Worm (Caenorhabditis elegans) whole organism, mixed stage, embryonic: Measurements from ENCODE around the gene T01C8.2.

ENCODE experiments used
- bed-3 ChIP-seq: fragments of 200-800 bp; sonication (Bioruptor generic); optimal IDR thresholded peaks from 3 replicates; lab custom pipeline; 2018; ENCODE audit warnings: mild to moderate bottlenecking, missing genetic modification characterization, moderate library complexity, missing compliant biosample characterization
- blmp-1 ChIP-seq: fragments of 150-350 bp; optimal IDR thresholded peaks from 2 replicates; lab custom pipeline; 2014; ENCODE audit warnings: missing biosample characterization, missing genetic modification characterization
- ceh-43 ChIP-seq: fragments of 200-800 bp; sonication (Bioruptor generic); optimal IDR thresholded peaks from 2 replicates; lab custom pipeline; 2018; ENCODE audit warnings: mild to moderate bottlenecking, missing genetic modification characterization, moderate library complexity, missing compliant biosample characterization
- ces-1 ChIP-seq: fragments of 150-350 bp; optimal IDR thresholded peaks from 2 replicates; lab custom pipeline; 2014; ENCODE audit warnings: missing biosample characterization, missing genetic modification reagents, missing genetic modification characterization
- cnd-1 ChIP-seq: fragments of 200-800 bp; sonication (Bioruptor generic); optimal IDR thresholded peaks from 2 replicates; lab custom pipeline; 2018; ENCODE audit warnings: mild to moderate bottlenecking, missing genetic modification characterization, missing compliant biosample characterization
- elt-1 ChIP-seq: sonication (generic microtip); optimal IDR thresholded peaks from 2 replicates; lab custom pipeline; 2017; ENCODE audit warnings: missing genetic modification characterization, mild to moderate bottlenecking, missing compliant biosample characterization, antibody characterized with exemption, moderate library complexity, borderline replicate concordance; ENCODE audit not compliant: insufficient read depth
- elt-3 ChIP-seq: fragments of 150-350 bp; optimal IDR thresholded peaks from 2 replicates; lab custom pipeline; 2014; ENCODE audit warnings: missing biosample characterization, missing genetic modification characterization
- ham-2 ChIP-seq: fragments of 200-800 bp; sonication (Bioruptor generic); optimal IDR thresholded peaks from 2 replicates; lab custom pipeline; 2018; ENCODE audit warnings: mild to moderate bottlenecking, missing genetic modification characterization, missing compliant biosample characterization
- hlh-1 ChIP-seq: fragments of 150-350 bp; optimal IDR thresholded peaks from 2 replicates; lab custom pipeline; 2014; ENCODE audit warnings: missing biosample characterization, missing genetic modification reagents, missing genetic modification characterization
- lin-13 ChIP-seq: fragments of 150-350 bp; optimal IDR thresholded peaks from 2 replicates; lab custom pipeline; 2014; ENCODE audit warnings: missing biosample characterization, missing genetic modification characterization
- lin-32 ChIP-seq: fragments of 200-800 bp; sonication (Bioruptor generic); optimal IDR thresholded peaks from 2 replicates; lab custom pipeline; 2018; ENCODE audit warnings: mild to moderate bottlenecking, missing genetic modification characterization, missing compliant biosample characterization
- lsy-2 ChIP-seq: fragments of 150-350 bp; optimal IDR thresholded peaks from 2 replicates; lab custom pipeline; 2014; ENCODE audit warnings: missing biosample characterization, missing genetic modification characterization
- mab-5 ChIP-seq: fragments of 150-350 bp; optimal IDR thresholded peaks from 2 replicates; lab custom pipeline; 2014; ENCODE audit warnings: missing biosample characterization, missing genetic modification characterization
- mep-1 ChIP-seq: fragments of 150-350 bp; optimal IDR thresholded peaks from 2 replicates; lab custom pipeline; 2017; ENCODE audit warnings: missing biosample characterization, missing genetic modification reagents, missing genetic modification characterization, inconsistent platforms
- nhr-2 ChIP-seq: fragments of 150-350 bp; optimal IDR thresholded peaks from 2 replicates; lab custom pipeline; 2014; ENCODE audit warnings: missing biosample characterization, missing genetic modification characterization
- nhr-237 ChIP-seq: fragments of 150-350 bp; optimal IDR thresholded peaks from 2 replicates; lab custom pipeline; 2014; ENCODE audit warnings: missing biosample characterization, missing genetic modification characterization
- nhr-76 ChIP-seq: sonication (generic microtip); optimal IDR thresholded peaks from 2 replicates; lab custom pipeline; 2017; ENCODE audit warnings: missing biosample characterization, missing genetic modification characterization
- pha-4 ChIP-seq: fragments of 150-350 bp; optimal IDR thresholded peaks from 2 replicates; lab custom pipeline; 2018; ENCODE audit warnings: missing biosample characterization, missing genetic modification reagents, missing genetic modification characterization
- sem-2 ChIP-seq: fragments of 200-800 bp; sonication (Bioruptor generic); optimal IDR thresholded peaks from 2 replicates; lab custom pipeline; 2018; ENCODE audit warnings: mild to moderate bottlenecking, missing genetic modification characterization, missing compliant biosample characterization
- sptf-1 ChIP-seq: sonication (generic microtip); optimal IDR thresholded peaks from 2 replicates; lab custom pipeline; 2017; ENCODE audit warnings: mild to moderate bottlenecking, missing genetic modification characterization, moderate library complexity, missing compliant biosample characterization
- tbx-8 ChIP-seq: fragments of 200-800 bp; sonication (Bioruptor generic); optimal IDR thresholded peaks from 2 replicates; lab custom pipeline; 2018; ENCODE audit warnings: mild to moderate bottlenecking, missing genetic modification characterization, moderate library complexity, missing compliant biosample characterization
- unc-120 ChIP-seq: sonication (generic microtip); optimal IDR thresholded peaks from 2 replicates; lab custom pipeline; 2017; ENCODE audit warnings: missing genetic modification characterization, missing compliant biosample characterization; ENCODE audit not compliant: poor library complexity, severe bottlenecking
- unc-39 ChIP-seq: fragments of 150-350 bp; optimal IDR thresholded peaks from 2 replicates; lab custom pipeline; 2014; ENCODE audit warnings: missing biosample characterization, missing genetic modification characterization
- unc-62 ChIP-seq: fragments of 150-350 bp; optimal IDR thresholded peaks from 2 replicates; lab custom pipeline; 2014; ENCODE audit warnings: missing biosample characterization, missing genetic modification reagents, missing genetic modification characterization
- ztf-11 ChIP-seq: fragments of 150-350 bp; optimal IDR thresholded peaks from 2 replicates; lab custom pipeline; 2014; ENCODE audit warnings: missing biosample characterization, missing genetic modification characterization

Gene T01C8.2

DNA sequence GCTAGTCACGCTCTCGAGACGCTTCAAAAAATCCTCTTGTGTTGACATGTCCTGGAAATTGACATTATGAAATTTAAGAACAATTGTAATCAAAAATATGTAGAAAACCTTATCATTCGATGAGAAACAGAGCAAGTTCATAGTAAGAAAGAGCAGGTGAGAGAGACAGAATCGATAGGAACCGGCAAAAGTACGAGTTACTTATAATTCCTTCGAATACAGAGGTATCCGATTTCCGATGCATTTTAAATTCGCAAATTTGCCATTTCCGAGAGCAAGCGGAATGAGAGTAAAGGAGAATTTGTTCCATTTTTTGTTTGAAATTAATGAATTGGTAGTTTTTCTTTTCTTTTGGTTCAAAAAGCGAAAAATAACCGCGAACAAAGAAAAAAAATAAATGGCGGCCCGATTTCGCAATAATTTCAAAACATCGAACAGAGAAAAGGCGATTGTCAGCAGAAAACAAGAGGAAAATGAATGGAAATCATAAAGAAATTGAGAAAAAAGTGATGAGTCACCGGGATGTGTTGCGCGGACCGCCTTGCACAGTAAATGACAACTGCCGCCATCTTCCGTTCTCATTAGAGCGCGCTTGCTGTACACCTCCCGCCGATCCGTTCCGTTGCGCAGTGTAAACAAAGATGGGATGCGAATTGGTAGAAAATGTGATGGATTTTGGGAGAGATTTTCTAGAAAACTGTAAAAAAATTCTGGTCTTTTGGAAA is 27.5 kb downstream of the T01C8.2 start, which contains the start of gene cas-1:
TSS of gene cas-1 (minus strand) at position 51 of the 725 bp plus-strand sequence.
- peak; percentile 56 for TF ChIP-seq mep-1 (tag; lab: Kevin White, UChicago)
- no peak for TF ChIP-seq unc-120
- peak; percentile 70 for TF ChIP-seq lin-13 (tag; lab: Kevin White, UChicago)
- peak; percentile 84 for TF ChIP-seq hlh-1 (tag; lab: Kevin White, UChicago)
- TF ChIP-seq pha-4 (tag; lab: Kevin White, UChicago): peak; percentile 81
- TF ChIP-seq lin-32: no peak
- TF ChIP-seq cnd-1 (tag; lab: Kevin White, UChicago): no peak

DNA sequence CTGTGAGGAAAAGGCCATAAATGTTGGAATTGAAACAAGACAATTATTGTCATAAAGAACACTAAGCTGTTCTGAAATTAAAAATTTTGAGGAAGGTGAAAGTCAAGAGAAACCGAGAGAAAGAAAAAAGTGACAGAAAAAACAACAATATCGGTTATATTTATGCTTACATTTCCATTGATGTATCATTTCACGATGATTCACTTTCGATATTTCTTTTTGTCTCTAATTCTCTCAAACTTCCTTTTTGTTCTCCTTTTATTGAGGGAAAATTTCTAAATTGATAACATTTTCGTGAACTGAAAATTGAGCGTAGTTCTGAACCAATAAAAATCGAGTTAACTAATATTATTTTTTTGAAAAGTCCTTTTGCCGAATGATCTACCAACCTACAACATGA is 28.7 kb downstream of the T01C8.2 start:
- TF ChIP-seq ztf-11 (tag; lab: Kevin White, UChicago) (no peak), unc-62 (GFP tag; lab: Kevin White, UChicago) (no peak), blmp-1 (peak; percentile 54), lsy-2 (tag; lab: Kevin White, UChicago) (no peak)

DNA sequence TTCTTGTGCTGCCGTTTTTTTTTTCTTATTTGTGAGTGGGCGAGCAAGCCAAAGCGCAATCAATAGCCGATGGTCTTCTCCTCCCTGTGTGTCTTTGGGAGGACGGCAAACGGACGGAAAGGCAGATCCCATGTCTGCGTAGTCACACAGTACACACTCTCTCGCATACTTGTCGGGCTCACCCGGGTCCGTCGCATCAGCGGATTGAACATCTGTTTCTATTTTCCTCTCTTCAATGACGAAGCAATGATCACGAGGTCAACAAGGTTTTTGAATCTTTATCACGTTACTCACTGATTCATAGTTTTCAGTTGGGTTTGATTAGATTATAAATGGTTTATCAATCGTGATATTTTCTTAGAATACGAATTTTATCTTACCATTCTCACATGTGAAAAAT is 29.3 kb downstream of the T01C8.2 start:
- no peak for TF ChIP-seq nhr-237 (tag; lab: Kevin White, UChicago)
- TF ChIP-seq lin-32: peak; percentile 24
- TF ChIP-seq cnd-1 (tag; lab: Kevin White, UChicago): peak; percentile 68
- TF ChIP-seq hlh-1 (tag; lab: Kevin White, UChicago): peak; percentile 77
- no peak for TF ChIP-seq tbx-8 (GFP tag; lab: Kevin White, UChicago)
- peak; percentile 5 for TF ChIP-seq unc-120
- TF ChIP-seq blmp-1: no peak
- TF ChIP-seq mep-1 (tag; lab: Kevin White, UChicago): peak; percentile 11
- no peak for TF ChIP-seq unc-39
- peak; percentile 10 for TF ChIP-seq unc-62 (GFP tag; lab: Kevin White, UChicago)

DNA sequence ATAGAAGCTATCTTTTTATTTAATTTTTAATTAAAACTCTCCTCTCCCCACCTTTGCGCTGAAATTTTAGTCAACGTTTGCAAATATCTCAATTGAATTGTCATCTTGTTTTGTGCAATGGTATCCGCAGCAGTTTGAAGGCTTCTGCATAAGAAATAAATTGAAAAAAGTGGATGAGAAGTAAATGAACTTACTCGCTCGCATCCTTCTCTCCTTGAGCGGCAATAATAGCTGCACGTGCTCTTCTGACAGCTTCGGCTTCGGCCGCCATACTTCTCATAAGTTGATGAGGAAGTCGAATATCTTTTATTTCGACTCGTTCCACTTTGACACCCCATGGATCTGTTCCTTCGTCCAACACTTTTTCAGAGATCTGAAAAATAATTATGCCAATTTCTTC is 30.6 kb downstream of the T01C8.2 start:
- no peak for TF ChIP-seq lin-32
- no peak for TF ChIP-seq sptf-1 (tag; lab: Kevin White, UChicago)
- peak; percentile 78 for TF ChIP-seq ces-1 (GFP tag; lab: Kevin White, UChicago)
- no peak for TF ChIP-seq sem-2 (GFP tag; lab: Kevin White, UChicago)

DNA sequence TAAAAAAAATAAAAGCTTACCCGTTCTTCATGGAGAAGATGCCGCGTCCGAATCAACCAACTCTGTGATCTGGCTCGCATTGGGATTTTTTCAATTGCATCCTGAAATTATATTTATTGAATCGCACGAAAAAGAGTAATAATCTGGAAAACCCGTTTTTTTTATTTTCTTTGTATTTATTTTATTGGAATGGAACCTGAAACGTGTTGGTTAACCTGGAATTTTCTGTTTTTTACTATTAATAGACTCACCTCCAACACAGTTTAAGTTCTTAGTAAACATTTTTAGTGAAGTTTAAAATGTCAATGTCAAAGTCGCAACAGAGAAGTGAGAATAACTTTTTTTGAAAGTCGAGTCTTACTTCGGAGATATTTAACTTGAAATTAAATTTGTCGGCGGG is 32.0 kb downstream of the T01C8.2 start:
- TF ChIP-seq unc-39: no peak
- no peak for TF ChIP-seq elt-1 (tag; lab: Kevin White, UChicago)
- TF ChIP-seq sptf-1 (tag; lab: Kevin White, UChicago): no peak
- TF ChIP-seq lsy-2 (tag; lab: Kevin White, UChicago): no peak
- TF ChIP-seq ces-1 (GFP tag; lab: Kevin White, UChicago): no peak
- TF ChIP-seq bed-3 (GFP tag; lab: Kevin White, UChicago): no peak

DNA sequence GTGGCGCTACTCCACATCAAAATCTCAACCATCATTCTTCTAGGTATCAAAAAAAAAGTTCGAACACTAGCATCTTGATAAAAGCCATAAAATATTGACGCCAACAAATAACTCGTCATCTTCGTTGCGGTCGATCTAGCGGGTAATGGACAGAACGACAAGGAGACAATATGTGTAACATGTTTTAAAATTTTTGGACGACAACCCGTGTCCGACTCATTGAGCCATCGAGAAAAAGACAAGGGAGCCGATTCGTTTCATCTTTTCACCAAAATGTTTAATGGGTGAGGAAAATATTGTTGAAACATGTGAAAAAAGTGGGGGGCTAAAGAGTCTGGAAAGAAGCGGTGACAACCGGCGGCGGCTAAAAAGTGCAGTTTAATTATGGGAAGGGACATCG is 35.3 kb downstream of the T01C8.2 start:
- no peak for TF ChIP-seq unc-120
- no peak for TF ChIP-seq nhr-76

DNA sequence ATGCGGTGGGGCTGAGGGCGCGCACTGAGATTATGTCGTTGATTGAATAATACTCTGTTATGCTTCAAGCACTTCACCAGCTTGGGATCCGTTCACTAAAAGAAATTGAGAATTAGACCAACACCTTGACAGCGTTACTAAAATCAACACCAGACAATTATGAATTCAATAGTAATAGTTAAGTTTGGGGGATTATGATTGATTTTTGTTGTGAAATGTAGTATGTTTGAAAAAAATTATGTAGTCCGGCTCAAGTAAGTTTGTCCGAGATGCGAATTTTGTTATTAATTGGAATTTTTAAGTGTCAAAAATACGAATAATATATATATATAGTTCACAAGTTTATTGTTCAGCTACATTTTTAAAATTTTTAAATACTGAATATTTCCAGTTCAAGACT is 39.1 kb downstream of the T01C8.2 start, which contains the start of gene sto-5:
TSS of gene sto-5 (minus strand) at position 101 of the 400 bp plus-strand sequence.
- TF ChIP-seq elt-3 (no peak), unc-39 (no peak)

DNA sequence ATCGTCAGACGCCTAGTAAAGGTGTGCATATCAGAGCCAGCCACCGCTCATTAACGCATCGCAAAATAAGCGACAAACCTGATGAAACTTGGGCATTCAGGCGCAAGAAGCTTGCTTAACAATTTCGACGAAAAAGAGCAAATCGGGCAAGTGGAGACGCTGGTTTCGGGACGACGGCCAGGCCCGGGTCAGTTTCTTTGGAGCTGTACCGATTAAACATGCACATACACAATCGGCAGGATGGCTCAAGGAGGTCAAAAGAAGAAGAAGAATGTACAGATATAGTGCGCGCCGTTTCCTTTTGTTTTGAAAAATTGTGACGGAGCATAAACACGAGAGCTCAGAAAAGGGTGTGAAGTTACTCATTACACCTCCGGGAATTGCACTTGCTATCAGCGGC is 40.3 kb downstream of the T01C8.2 start:
- TF ChIP-seq ceh-43 (GFP tag; lab: Kevin White, UChicago) (no peak), unc-62 (GFP tag; lab: Kevin White, UChicago) (no peak), blmp-1 (no peak), nhr-237 (tag; lab: Kevin White, UChicago) (no peak), bed-3 (GFP tag; lab: Kevin White, UChicago) (no peak), ces-1 (GFP tag; lab: Kevin White, UChicago) (no peak), nhr-2 (tag; lab: Kevin White, UChicago) (no peak), ham-2 (GFP tag; lab: Kevin White, UChicago) (no peak), sem-2 (GFP tag; lab: Kevin White, UChicago) (no peak), unc-39 (no peak), mab-5 (tag; lab: Kevin White, UChicago) (no peak)
